Fruit fly (Drosophila melanogaster): Measurements from ENCODE around the gene Kdm5.

Gene Kdm5

dm6 chr2L:6012303-6013070 lies 13.2 kb upstream of the Kdm5 start, which contains the start of gene CG9098:
TSS of gene CG9098 (minus strand) at chr2L:6012338.
- TF ChIP-seq Dif (GFP tag; optimal IDR thresholded peaks at IDR 0.05; ENCODE audit: partially characterized antibody) (no peak), ey (GFP tag; optimal IDR thresholded peaks at IDR 0.05) (no peak), dl (GFP tag; optimal IDR thresholded peaks at IDR 0.05; ENCODE audit: insufficient read depth in 1 of 2, partially characterized antibody in 2 of 2) (no peak), br (GFP tag; optimal IDR thresholded peaks at IDR 0.05) (no peak), h (GFP tag; optimal IDR thresholded peaks at IDR 0.05) (no peak), Vsx2 (GFP tag; optimal IDR thresholded peaks at IDR 0.05; ENCODE audit: partially characterized antibody) (no peak), tai (GFP tag; optimal IDR thresholded peaks at IDR 0.05) (no peak)

DNA sequence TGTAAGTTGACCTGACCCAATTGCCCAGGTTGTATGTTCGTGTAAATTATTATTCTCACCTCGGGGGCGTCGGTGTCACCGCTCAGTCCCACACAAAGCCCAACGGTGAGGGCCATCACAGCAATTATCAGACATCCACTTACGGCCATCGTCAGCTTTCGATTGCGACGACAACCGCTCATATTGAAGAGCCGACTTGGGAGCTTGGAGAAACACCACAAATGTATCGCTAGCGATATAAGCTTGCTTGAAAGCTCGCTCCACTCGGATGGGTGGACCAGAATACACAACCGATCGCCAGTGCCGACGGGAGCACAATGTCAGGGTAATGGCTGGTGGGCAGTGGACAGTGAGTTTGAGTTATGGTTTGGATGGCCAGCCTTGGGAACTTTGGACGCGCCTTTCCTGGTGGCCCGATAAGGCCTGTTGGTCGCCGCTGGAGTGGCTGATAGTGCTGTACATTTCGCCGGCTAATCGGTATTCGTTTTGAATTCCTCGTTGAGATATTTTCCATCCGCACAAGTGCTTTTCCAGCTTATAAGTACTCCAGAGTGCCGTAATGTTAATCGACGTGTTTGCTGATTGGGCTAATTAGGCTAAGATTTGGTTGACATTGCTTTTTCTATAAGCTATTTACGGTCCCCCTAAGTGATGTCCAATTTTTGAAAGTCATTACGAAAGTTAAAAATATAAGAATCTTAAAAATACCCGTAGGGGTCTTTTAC lies 7.4 kb upstream of the Kdm5 start, which contains the start of gene Gal:
TSS of gene Gal (minus strand) at position 320 of the 725 bp plus-strand sequence.
- TF ChIP-seq OdsH (GFP tag; optimal IDR thresholded peaks at IDR 0.05), result no peak
- TF ChIP-seq Vsx2 (GFP tag; optimal IDR thresholded peaks at IDR 0.05; ENCODE audit: partially characterized antibody), result peak; percentile 3

dm6 chr2L:6000065-6000464 lies 764 bp upstream of the Kdm5 start, which contains the start of gene Tsp26A:
TSS of gene Tsp26A (plus strand) at chr2L:6000228.
- TF ChIP-seq CG32264 (GFP tag; optimal IDR thresholded peaks at IDR 0.05) (no peak), Hr83 (GFP tag; optimal IDR thresholded peaks at IDR 0.05; ENCODE audit: poor library complexity, severe bottlenecking) (no peak), jim (GFP tag; optimal IDR thresholded peaks at IDR 0.05) (no peak), dsf (GFP tag; optimal IDR thresholded peaks at IDR 0.05; ENCODE audit: borderline replicate concordance) (no peak), fru (GFP tag; optimal IDR thresholded peaks at IDR 0.05) (no peak), Dfd (GFP tag; optimal IDR thresholded peaks at IDR 0.05) (no peak), foxo (GFP tag; optimal IDR thresholded peaks at IDR 0.05) (no peak)

DNA sequence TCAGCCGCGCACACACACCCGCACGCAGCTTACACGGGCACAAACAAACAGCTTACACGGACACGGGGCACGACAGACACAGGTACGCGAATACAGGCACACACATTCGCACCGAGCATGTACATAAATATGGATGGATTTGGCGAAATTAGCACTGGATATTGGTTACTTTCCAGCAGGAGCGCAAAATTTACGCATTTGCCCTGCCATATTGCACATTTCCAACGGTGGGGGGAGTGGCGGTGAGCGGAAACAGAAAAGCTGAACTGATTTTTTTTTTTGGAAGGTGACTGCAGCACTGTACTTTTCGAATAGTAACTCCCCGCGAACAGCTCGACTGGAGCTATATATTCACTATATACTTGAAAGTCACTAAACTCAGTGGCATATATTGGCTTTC lies 918 bp downstream of the Kdm5 start:
- TF ChIP-seq ey (GFP tag; optimal IDR thresholded peaks at IDR 0.05) (no peak), Hr83 (GFP tag; optimal IDR thresholded peaks at IDR 0.05; ENCODE audit: poor library complexity, severe bottlenecking) (peak; percentile 18)

- TF ChIP-seq sage (GFP tag; optimal IDR thresholded peaks at IDR 0.05), result no peak
- no peak for TF ChIP-seq jim (GFP tag; optimal IDR thresholded peaks at IDR 0.05)
- no peak for TF ChIP-seq Hr78 (GFP tag; optimal IDR thresholded peaks at IDR 0.05)
- peak; percentile 3 for TF ChIP-seq HLH106 (tag; optimal IDR thresholded peaks at IDR 0.05)
- TF ChIP-seq psq (GFP tag; optimal IDR thresholded peaks at IDR 0.05), result no peak
- no peak for TF ChIP-seq Rel (GFP tag; optimal IDR thresholded peaks at IDR 0.05)
- TF ChIP-seq Rel (tag; optimal IDR thresholded peaks at IDR 0.05), result no peak
- TF ChIP-seq h (GFP tag; optimal IDR thresholded peaks at IDR 0.05), result peak; percentile 13
- no peak for TF ChIP-seq Hnf4 (GFP tag; optimal IDR thresholded peaks at IDR 0.05)
- TF ChIP-seq lola (GFP tag; optimal IDR thresholded peaks at IDR 0.05), result no peak
- peak; percentile 9 for TF ChIP-seq br (GFP tag; optimal IDR thresholded peaks at IDR 0.05)
- TF ChIP-seq woc (GFP tag; optimal IDR thresholded peaks at IDR 0.05), result no peak
- TF ChIP-seq ey (GFP tag; optimal IDR thresholded peaks at IDR 0.05), result no peak
- no peak for TF ChIP-seq CG32264 (GFP tag; optimal IDR thresholded peaks at IDR 0.05)
- no peak for TF ChIP-seq usp (GFP tag; optimal IDR thresholded peaks at IDR 0.05)
- TF ChIP-seq Abd-B (GFP tag; optimal IDR thresholded peaks at IDR 0.05), result no peak
- no peak for TF ChIP-seq Mio (GFP tag; optimal IDR thresholded peaks at IDR 0.05)
- peak; percentile 34 for TF ChIP-seq Hr83 (GFP tag; optimal IDR thresholded peaks at IDR 0.05; ENCODE audit: poor library complexity, severe bottlenecking)
- no peak for TF ChIP-seq CrebA (GFP tag; optimal IDR thresholded peaks at IDR 0.05; ENCODE audit: borderline replicate concordance)
- TF ChIP-seq dsf (GFP tag; optimal IDR thresholded peaks at IDR 0.05; ENCODE audit: borderline replicate concordance), result no peak
- no peak for TF ChIP-seq foxo (GFP tag; optimal IDR thresholded peaks at IDR 0.05)
- TF ChIP-seq tai (GFP tag; optimal IDR thresholded peaks at IDR 0.05), result no peak
- no peak for TF ChIP-seq dmrt93B (GFP tag; optimal IDR thresholded peaks at IDR 0.05)
- TF ChIP-seq CG9705 (GFP tag; optimal IDR thresholded peaks at IDR 0.05), result peak; percentile 5
- no peak for TF ChIP-seq brk (GFP tag; optimal IDR thresholded peaks at IDR 0.05)
- no peak for TF ChIP-seq Myc (optimal IDR thresholded peaks at IDR 0.05)
- no peak for TF ChIP-seq Jra (GFP tag; optimal IDR thresholded peaks at IDR 0.05)
- no peak for TF ChIP-seq Dif (GFP tag; optimal IDR thresholded peaks at IDR 0.05; ENCODE audit: partially characterized antibody)
- TF ChIP-seq Sp1 (GFP tag; optimal IDR thresholded peaks at IDR 0.05), result peak; percentile 49
- TF ChIP-seq rgr (GFP tag; optimal IDR thresholded peaks at IDR 0.05), result no peak
- no peak for TF ChIP-seq GATAd (GFP tag; optimal IDR thresholded peaks at IDR 0.05)
- TF ChIP-seq OdsH (GFP tag; optimal IDR thresholded peaks at IDR 0.05), result peak; percentile 6
- TF ChIP-seq fru (GFP tag; optimal IDR thresholded peaks at IDR 0.05), result peak; percentile 8
- no peak for TF ChIP-seq sv (GFP tag; optimal IDR thresholded peaks at IDR 0.05)
Observed at dm6 chr2L:5997609-5998229, 1.6 kb downstream of the Kdm5 start.
